Fruit fly (Drosophila melanogaster): ENCODE measurements around the gene CG34177.
A peak's percentile ranks its signal among the peaks of the same experiment; 100 is the strongest.

CG34177 gene

DNA sequence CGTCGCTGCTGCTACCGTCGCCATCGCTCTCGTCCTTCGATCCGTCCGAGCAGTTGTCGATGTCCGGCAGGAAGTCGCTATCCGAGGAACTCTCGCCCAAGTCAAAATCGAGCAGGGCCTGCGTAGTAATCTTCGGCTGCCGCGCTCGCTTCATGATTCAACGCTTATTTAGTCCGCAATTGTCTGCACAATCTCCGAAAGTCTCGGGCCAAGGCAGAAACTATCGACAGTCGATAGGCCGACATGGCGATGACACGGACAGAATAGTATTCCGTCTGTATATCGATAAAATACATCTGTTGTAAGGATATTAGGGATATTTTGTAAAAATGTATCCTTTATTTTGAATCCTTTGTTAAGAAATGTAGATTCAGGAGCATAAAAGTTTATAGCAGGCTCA, 19.1 kb downstream of the CG34177 start, which contains the start of gene CG15439 (continued):
- no peak for TF ChIP-seq pan (optimal IDR thresholded peaks at IDR 0.05)
- TF ChIP-seq pan (GFP tag; optimal IDR thresholded peaks at IDR 0.05 in 1 of 2, IDR thresholded peaks at IDR 0.05 in 1 of 2) = no peak
- no peak for TF ChIP-seq CG13894 (tag; optimal IDR thresholded peaks at IDR 0.05)
- TF ChIP-seq CG17359 (tag; optimal IDR thresholded peaks at IDR 0.05) = no peak
- no peak for TF ChIP-seq grn (GFP tag; optimal IDR thresholded peaks at IDR 0.05)
- no peak for TF ChIP-seq ftz-f1 (GFP tag; optimal IDR thresholded peaks at IDR 0.05)
- TF ChIP-seq wek (GFP tag; optimal IDR thresholded peaks at IDR 0.05) = peak; percentile 64
- TF ChIP-seq BEAF-32 (GFP tag; optimal IDR thresholded peaks at IDR 0.05) = peak; percentile 54
- no peak for TF ChIP-seq CG43689 (GFP tag; IDR thresholded peaks at IDR 0.05)
- TF ChIP-seq CG8290 (GFP tag; optimal IDR thresholded peaks at IDR 0.05) = no peak
- no peak for TF ChIP-seq CG8290 (tag; optimal IDR thresholded peaks at IDR 0.05)
- no peak for TF ChIP-seq dm (GFP tag; optimal IDR thresholded peaks at IDR 0.05)
- TF ChIP-seq cg (GFP tag; optimal IDR thresholded peaks at IDR 0.05) = no peak
- no peak for TF ChIP-seq CG12391 (tag; optimal IDR thresholded peaks at IDR 0.05)
- no peak for TF ChIP-seq Fer2 (tag; optimal IDR thresholded peaks at IDR 0.05)
- no peak for TF ChIP-seq CG3163 (GFP tag; optimal IDR thresholded peaks at IDR 0.05)
- peak; percentile 75 for TF ChIP-seq zen2 (GFP tag; IDR thresholded peaks at IDR 0.05; ENCODE audit: partially characterized antibody)
- TF ChIP-seq toy (GFP tag; IDR thresholded peaks at IDR 0.05) = no peak
- peak; percentile 62; the same call in 1 of the 2 replicates for TF ChIP-seq hbn (GFP tag; IDR thresholded peaks at IDR 0.05; ENCODE audit: partially characterized antibody)
- TF ChIP-seq CG4730 (GFP tag; IDR thresholded peaks at IDR 0.05) = no peak
- TF ChIP-seq CG12104 (GFP tag; optimal IDR thresholded peaks at IDR 0.05) = no peak
- TF ChIP-seq Hsf (GFP tag; optimal IDR thresholded peaks at IDR 0.05) = no peak
- peak; percentile 51 for TF ChIP-seq stwl (tag; optimal IDR thresholded peaks at IDR 0.05)
- TF ChIP-seq tx (GFP tag; optimal IDR thresholded peaks at IDR 0.05) = no peak
- peak; percentile 32 for TF ChIP-seq CG1603 (tag; optimal IDR thresholded peaks at IDR 0.05)
- TF ChIP-seq CG3726 (GFP tag; IDR thresholded peaks at IDR 0.05) = no peak
- TF ChIP-seq CG17186 (GFP tag; optimal IDR thresholded peaks at IDR 0.05) = no peak
- no peak for TF ChIP-seq fd96Cb (tag; optimal IDR thresholded peaks at IDR 0.05)
- TF ChIP-seq CG2129 (GFP tag; IDR thresholded peaks at IDR 0.05; ENCODE audit: partially characterized antibody) = peak; percentile 43; the same call in 1 of the 2 replicates
- TF ChIP-seq Hr78 (GFP tag; optimal IDR thresholded peaks at IDR 0.05) = no peak
- no peak for TF ChIP-seq CG30431 (GFP tag; optimal IDR thresholded peaks at IDR 0.05)
- TF ChIP-seq luna (GFP tag; optimal IDR thresholded peaks at IDR 0.05) = no peak
- TF ChIP-seq CG17568 (GFP tag; optimal IDR thresholded peaks at IDR 0.05) = no peak
- TF ChIP-seq CG7987 (GFP tag; optimal IDR thresholded peaks at IDR 0.05) = no peak
- no peak for TF ChIP-seq ATbp (GFP tag; optimal IDR thresholded peaks at IDR 0.05)
- no peak for TF ChIP-seq CG10462 (GFP tag; optimal IDR thresholded peaks at IDR 0.05)
- TF ChIP-seq Poxn (GFP tag; IDR thresholded peaks at IDR 0.05) = no peak
- TF ChIP-seq Med (GFP tag) = no peak
- no peak for TF ChIP-seq CG13296 (GFP tag; optimal IDR thresholded peaks at IDR 0.05)
- TF ChIP-seq tup (GFP tag; optimal IDR thresholded peaks at IDR 0.05) = no peak
- TF ChIP-seq CG8924 (tag; optimal IDR thresholded peaks at IDR 0.05) = no peak
- no peak for TF ChIP-seq Sin3A (optimal IDR thresholded peaks at IDR 0.05)
- TF ChIP-seq jumu (GFP tag; optimal IDR thresholded peaks at IDR 0.05) = no peak
- no peak for TF ChIP-seq sens (GFP tag)
- no peak for TF ChIP-seq CG18476 (GFP tag; optimal IDR thresholded peaks at IDR 0.05)
- no peak for TF ChIP-seq dmrt11E (tag; optimal IDR thresholded peaks at IDR 0.05)
- TF ChIP-seq mam (GFP tag; optimal IDR thresholded peaks at IDR 0.05) = no peak
- TF ChIP-seq pho (GFP tag; optimal IDR thresholded peaks at IDR 0.05) = no peak
- TF ChIP-seq sna (GFP tag; IDR thresholded peaks at IDR 0.05; ENCODE audit: partially characterized antibody) = peak; percentile 70
- TF ChIP-seq peb (GFP tag; IDR thresholded peaks at IDR 0.05) = no peak
- TF ChIP-seq vnd (GFP tag; IDR thresholded peaks at IDR 0.05; ENCODE audit: partially characterized antibody) = peak; percentile 72
- TF ChIP-seq knrl (GFP tag; IDR thresholded peaks at IDR 0.05; ENCODE audit: partially characterized antibody) = peak; percentile 64; the same call in 2 of the 3 replicates

Data from whole organism, embryonic.